Worm (Caenorhabditis elegans): ENCODE data around the gene spop-1.

spop-1 gene

ce11 chrIII:10093093-10093492 lies 4.8 kb downstream of the spop-1 start (continued):
- TF ChIP-seq hlh-17 (GFP tag; optimal IDR thresholded peaks at IDR 0.05; ENCODE audit: borderline replicate concordance) (no peak), egl-27 (tag; optimal IDR thresholded peaks at IDR 0.05) (no peak), snu-23 (GFP tag; optimal IDR thresholded peaks at IDR 0.05) (peak; percentile 21), sptf-1 (tag; optimal IDR thresholded peaks at IDR 0.05) (no peak), zag-1 (tag; optimal IDR thresholded peaks at IDR 0.05) (no peak), unc-130 (tag; optimal IDR thresholded peaks at IDR 0.05) (no peak), nhr-71 (tag; optimal IDR thresholded peaks at IDR 0.05) (peak; percentile 21), nhr-28 (tag; optimal IDR thresholded peaks at IDR 0.05) (no peak), isw-1 (GFP tag; IDR thresholded peaks at IDR 0.05) (no peak), xbp-1 (tag; optimal IDR thresholded peaks at IDR 0.05) (no peak), tlp-1 (tag; optimal IDR thresholded peaks at IDR 0.05) (no peak), nhr-11 (tag; optimal IDR thresholded peaks at IDR 0.05) (no peak), rnt-1 (tag; optimal IDR thresholded peaks at IDR 0.05) (peak; percentile 51), nhr-20 (tag; optimal IDR thresholded peaks at IDR 0.05) (no peak), nhr-77 (tag; optimal IDR thresholded peaks at IDR 0.05) (no peak), sup-37 (GFP tag; optimal IDR thresholded peaks at IDR 0.05) (no peak), nhr-90 (tag; optimal IDR thresholded peaks at IDR 0.05; ENCODE audit: poor library complexity) (no peak), mep-1 (tag; optimal IDR thresholded peaks at IDR 0.05) (no peak), ceh-90 (tag; optimal IDR thresholded peaks at IDR 0.05) (no peak), unc-62 (GFP tag; optimal IDR thresholded peaks at IDR 0.05) (no peak), unc-86 (tag; optimal IDR thresholded peaks at IDR 0.05) (no peak), efl-1 (optimal IDR thresholded peaks at IDR 0.05) (peak; percentile 45 to 93), efl-1 (GFP tag; optimal IDR thresholded peaks at IDR 0.05 in 1 of 2) (peak; percentile 90 to 99), lin-14 (GFP tag; optimal IDR thresholded peaks at IDR 0.05) (no peak), tbx-2 (tag; optimal IDR thresholded peaks at IDR 0.05) (peak; percentile 1), swsn-7 (tag; optimal IDR thresholded peaks at IDR 0.05) (no peak), F16B12.6 (tag; optimal IDR thresholded peaks at IDR 0.05) (peak; percentile 79), unc-30 (tag; optimal IDR thresholded peaks at IDR 0.05) (no peak), pqm-1 (tag; optimal IDR thresholded peaks at IDR 0.05) (no peak), ztf-4 (tag; optimal IDR thresholded peaks at IDR 0.05) (no peak), lin-13 (GFP tag; optimal IDR thresholded peaks at IDR 0.05) (no peak), lin-35 (GFP tag; optimal IDR thresholded peaks at IDR 0.05) (peak; percentile 88 to 94), zip-4 (GFP tag; optimal IDR thresholded peaks at IDR 0.05) (no peak), irx-1 (tag; optimal IDR thresholded peaks at IDR 0.05) (no peak), C04F5.9 (tag; optimal IDR thresholded peaks at IDR 0.05) (no peak), lir-3 (tag; optimal IDR thresholded peaks at IDR 0.05; ENCODE audit: poor library complexity) (no peak)

DNA sequence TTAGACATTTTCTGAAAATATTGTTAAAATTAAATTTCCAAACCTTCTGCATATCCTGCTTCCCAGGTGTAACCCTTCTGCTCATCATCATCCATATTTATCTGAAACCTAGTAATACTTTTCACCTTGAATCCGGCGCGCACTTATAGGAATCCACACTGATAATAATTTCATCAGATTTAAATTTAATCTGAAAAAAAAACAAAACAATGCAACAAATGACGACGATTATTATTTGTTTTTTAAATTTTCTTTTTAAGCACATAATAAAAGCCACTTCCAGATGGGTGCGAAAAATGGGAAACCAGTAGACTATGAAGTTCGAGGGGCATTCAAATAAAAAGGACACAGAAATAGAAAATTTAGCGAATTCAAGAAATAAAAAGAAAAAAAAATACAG lies 7.2 kb downstream of the spop-1 start, which contains the start of gene gtf-2H2C:
Gene gtf-2H2C, minus strand, starts transcription at position 101 of the 400 bp plus-strand sequence.
- TF ChIP-seq unc-62 (GFP tag; optimal IDR thresholded peaks at IDR 0.05) = no peak
- TF ChIP-seq nhr-85 (tag) = peak; percentile 4

DNA sequence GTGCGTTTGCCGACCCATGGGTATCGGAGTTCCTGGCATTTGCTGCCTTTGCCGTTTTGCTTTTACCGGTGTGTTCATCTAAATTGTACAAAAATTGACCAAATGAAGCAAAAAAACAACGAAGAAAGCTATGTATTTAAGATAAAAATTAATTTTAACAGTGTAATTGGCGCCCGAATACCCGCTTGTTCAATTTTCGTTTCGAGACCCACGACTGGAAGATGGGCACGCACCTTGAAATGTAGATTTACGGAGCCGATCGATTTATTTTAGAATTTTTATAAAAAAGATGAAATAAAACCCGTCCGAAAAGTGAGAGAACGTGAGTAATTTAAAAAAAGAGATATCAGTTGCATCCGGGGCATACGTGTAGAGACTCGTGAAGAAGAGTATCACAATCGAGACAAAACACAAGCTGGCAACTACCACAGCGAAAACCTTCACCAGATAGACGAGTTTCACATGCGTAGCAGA lies 9.3 kb downstream of the spop-1 start, which contains the start of gene hal-2:
Gene hal-2, minus strand, starts transcription at position 424 of the 474 bp plus-strand sequence.
- no peak for TF ChIP-seq Y116A8C.19 (tag; optimal IDR thresholded peaks at IDR 0.05; ENCODE audit: borderline replicate concordance)
- no peak for TF ChIP-seq ceh-8 (GFP tag; optimal IDR thresholded peaks at IDR 0.05)
- no peak for TF ChIP-seq nhr-85 (tag)

DNA sequence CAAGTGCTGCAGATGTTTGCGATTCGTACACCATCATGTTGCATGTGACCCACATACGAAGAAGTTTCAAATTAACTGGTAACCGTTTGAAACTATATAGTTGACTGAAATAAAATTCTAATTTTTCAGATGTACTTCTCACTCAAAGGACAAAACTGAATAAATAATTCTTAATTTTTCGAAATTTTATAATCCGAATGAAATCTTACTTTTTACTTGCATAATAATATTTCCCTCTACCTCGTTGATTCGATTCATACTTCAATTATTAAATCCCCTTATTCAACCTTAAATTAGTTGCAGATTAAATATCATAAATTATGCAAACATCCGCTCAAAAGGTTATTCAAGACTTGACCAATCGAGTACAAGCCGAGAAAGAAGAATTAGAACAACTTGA lies 11.9 kb downstream of the spop-1 start, which contains the start of gene T16H12.2:
Gene T16H12.2, plus strand, starts transcription at position 301 of the 400 bp plus-strand sequence.
- no peak for TF ChIP-seq ceh-63 (GFP tag; optimal IDR thresholded peaks at IDR 0.05)
- TF ChIP-seq ceh-82 (tag; optimal IDR thresholded peaks at IDR 0.05) = no peak
- no peak for TF ChIP-seq nhr-20 (tag; optimal IDR thresholded peaks at IDR 0.05)
- TF ChIP-seq lin-15B (tag; optimal IDR thresholded peaks at IDR 0.05) = no peak
- no peak for TF ChIP-seq fkh-10 (GFP tag; optimal IDR thresholded peaks at IDR 0.05)
- no peak for TF ChIP-seq ama-1 (optimal IDR thresholded peaks at IDR 0.05)
- TF ChIP-seq nhr-19 (GFP tag; conservative IDR thresholded peaks at IDR 0.05) = no peak
- TF ChIP-seq sup-37 (GFP tag; optimal IDR thresholded peaks at IDR 0.05) = no peak
- no peak for TF ChIP-seq mef-2 (tag; optimal IDR thresholded peaks at IDR 0.05)
- TF ChIP-seq dsc-1 (tag; optimal IDR thresholded peaks at IDR 0.05) = no peak
- no peak for TF ChIP-seq ztf-4 (tag; optimal IDR thresholded peaks at IDR 0.05)
- TF ChIP-seq snu-23 (GFP tag; optimal IDR thresholded peaks at IDR 0.05) = no peak
- TF ChIP-seq lin-13 (GFP tag; optimal IDR thresholded peaks at IDR 0.05) = no peak
- TF ChIP-seq unc-130 (tag; optimal IDR thresholded peaks at IDR 0.05) = no peak
- TF ChIP-seq hpl-2 (GFP tag; optimal IDR thresholded peaks at IDR 0.05) = no peak
